Fruit fly (Drosophila melanogaster) whole organism, embryonic: ENCODE data around the gene TwdlQ.

Experiments used
- Atf3 ChIP-seq: fragments of 200-800 bp; sonication (Bioruptor generic); optimal IDR thresholded peaks from 3 replicates; lab custom pipeline; 2016; ENCODE audit warnings: missing biosample characterization, missing genetic modification characterization
- CG10431 ChIP-seq: fragments of 200-800 bp; sonication (Bioruptor generic); optimal IDR thresholded peaks from 3 replicates; lab custom pipeline; 2018; ENCODE audit warnings: missing biosample characterization, mild to moderate bottlenecking, missing genetic modification characterization
- CG10959 ChIP-seq: fragments of 200-800 bp; sonication (Bioruptor generic); IDR thresholded peaks from 2 replicates; pipeline ENCODE4 v1.3.6; 2022; ENCODE audit warnings: missing biosample characterization, missing genetic modification characterization
- CG12104 ChIP-seq: fragments of 200-800 bp; sonication (Bioruptor generic); optimal IDR thresholded peaks from 3 replicates; lab custom pipeline; 2016; ENCODE audit warnings: missing biosample characterization, missing genetic modification characterization
- CG31224 ChIP-seq: fragments of 200-800 bp; sonication (Bioruptor generic); IDR thresholded peaks from 2 replicates; pipeline ENCODE4 v1.3.6; 2022; ENCODE audit warnings: missing biosample characterization, missing genetic modification characterization
- CG31365 ChIP-seq: fragments of 200-800 bp; sonication (Bioruptor generic); optimal IDR thresholded peaks from 2 replicates; lab custom pipeline; 2018; ENCODE audit warnings: missing biosample characterization, mild to moderate bottlenecking, missing genetic modification characterization
- CG3281 ChIP-seq: fragments of 200-800 bp; sonication (Bioruptor generic); optimal IDR thresholded peaks from 3 replicates; lab custom pipeline; 2017; ENCODE audit warnings: missing biosample characterization, mild to moderate bottlenecking, missing genetic modification characterization
- CG34224 ChIP-seq: fragments of 200-800 bp; sonication (Bioruptor generic); IDR thresholded peaks from 3 replicates; pipeline ENCODE4 v1.3.6; 2022; ENCODE audit warnings: missing biosample characterization, missing genetic modification characterization; ENCODE audit not compliant: partially characterized antibody
- CG3847 ChIP-seq: fragments of 200-800 bp; sonication (Bioruptor generic); IDR thresholded peaks from 2 replicates; pipeline ENCODE4 v1.3.6; 2022; ENCODE audit warnings: missing biosample characterization, missing genetic modification characterization
- CG3995 ChIP-seq: fragments of 200-800 bp; sonication (Bioruptor generic); optimal IDR thresholded peaks from 3 replicates; lab custom pipeline; 2016; ENCODE audit warnings: missing biosample characterization, missing genetic modification characterization
- CG4282 ChIP-seq: fragments of 200-800 bp; sonication (Bioruptor generic); optimal IDR thresholded peaks from 2 replicates; lab custom pipeline; 2016; ENCODE audit warnings: missing biosample characterization, missing genetic modification characterization
- CG4707 ChIP-seq: fragments of 200-800 bp; sonication (Bioruptor generic); optimal IDR thresholded peaks from 2 replicates; lab custom pipeline; 2018; ENCODE audit warnings: missing biosample characterization, mild to moderate bottlenecking, missing genetic modification characterization, moderate library complexity
- CG4820 ChIP-seq: fragments of 200-800 bp; sonication (Bioruptor generic); optimal IDR thresholded peaks from 3 replicates; lab custom pipeline; 2016; ENCODE audit warnings: missing biosample characterization, missing genetic modification characterization
- CG6813 ChIP-seq: fragments of 200-800 bp; sonication (Bioruptor generic); optimal IDR thresholded peaks from 2 replicates; lab custom pipeline; 2017; ENCODE audit warnings: missing biosample characterization, missing genetic modification characterization, mild to moderate bottlenecking, moderate library complexity, missing genetic modification reagents
- CG6854 ChIP-seq: fragments of 200-800 bp; sonication (Bioruptor generic); optimal IDR thresholded peaks from 3 replicates; lab custom pipeline; 2017; ENCODE audit warnings: missing biosample characterization, mild to moderate bottlenecking, missing genetic modification characterization
- CG7271 ChIP-seq: fragments of 200-800 bp; sonication (Bioruptor generic); optimal IDR thresholded peaks from 2 replicates; lab custom pipeline; 2018; ENCODE audit warnings: missing biosample characterization, mild to moderate bottlenecking, missing genetic modification characterization, moderate library complexity
- CG7839 ChIP-seq: fragments of 200-800 bp; sonication (Bioruptor generic); optimal IDR thresholded peaks from 3 replicates; lab custom pipeline; 2018; ENCODE audit warnings: missing biosample characterization, mild to moderate bottlenecking, missing genetic modification characterization, moderate library complexity
- CG7987 ChIP-seq: fragments of 200-800 bp; sonication (Bioruptor generic); optimal IDR thresholded peaks from 2 replicates; lab custom pipeline; 2018; ENCODE audit warnings: missing biosample characterization, mild to moderate bottlenecking, missing genetic modification characterization, moderate library complexity
- CG8290 ChIP-seq, 3 experiments: fragments of 200-800 bp; sonication (Bioruptor generic); optimal IDR thresholded peaks; 2 replicates each; lab custom pipeline; 2016 to 2019; ENCODE audit warnings: missing biosample characterization in 3 of 3, missing genetic modification characterization in 3 of 3, mild to moderate bottlenecking in 2 of 3, moderate library complexity in 1 of 3
- CrebB ChIP-seq: fragments of 200-800 bp; sonication (Bioruptor generic); optimal IDR thresholded peaks from 3 replicates; lab custom pipeline; 2018; ENCODE audit warnings: missing biosample characterization, mild to moderate bottlenecking, missing genetic modification characterization
- Dek ChIP-seq: fragments of 200-800 bp; sonication (Bioruptor generic); optimal IDR thresholded peaks from 3 replicates; lab custom pipeline; 2019; ENCODE audit warnings: missing biosample characterization, mild to moderate bottlenecking, missing genetic modification characterization, moderate library complexity
- E2f1 ChIP-seq: fragments of 200-800 bp; sonication (Bioruptor generic); IDR thresholded peaks from 2 replicates; pipeline ENCODE4 v1.3.6; 2022; ENCODE audit warnings: missing biosample characterization, missing genetic modification characterization
- ERR ChIP-seq: fragments of 200-800 bp; sonication (Bioruptor generic); optimal IDR thresholded peaks from 2 replicates; lab custom pipeline; 2016; ENCODE audit warnings: missing biosample characterization, missing genetic modification characterization
- Fer2 ChIP-seq: fragments of 200-800 bp; sonication (Bioruptor generic); optimal IDR thresholded peaks from 2 replicates; lab custom pipeline; 2018; ENCODE audit warnings: missing biosample characterization, mild to moderate bottlenecking, missing genetic modification characterization, moderate library complexity
- HLH4C ChIP-seq: fragments of 200-800 bp; sonication (Bioruptor generic); IDR thresholded peaks from 3 replicates; pipeline ENCODE4 v1.3.6; 2022; ENCODE audit warnings: missing biosample characterization, missing genetic modification characterization; ENCODE audit not compliant: partially characterized antibody
- Hr51 ChIP-seq, 2 experiments: fragments of 200-800 bp; sonication (Bioruptor generic); optimal IDR thresholded peaks; 2 replicates in 1 of 2; 3 replicates in 1 of 2; lab custom pipeline; 2016 to 2018; ENCODE audit warnings: missing biosample characterization in 2 of 2, missing genetic modification characterization in 2 of 2, mild to moderate bottlenecking in 1 of 2, moderate library complexity in 1 of 2
- Med ChIP-seq: fragments of 200-800 bp; sonication (Bioruptor generic); peaks from one replicate; lab custom pipeline; 2016; ENCODE audit warnings: missing biosample characterization, missing genetic modification characterization, mild to moderate bottlenecking, inconsistent platforms, moderate library complexity
- NfI ChIP-seq: fragments of 200-800 bp; sonication (Bioruptor generic); optimal IDR thresholded peaks from 3 replicates; lab custom pipeline; 2018; ENCODE audit warnings: missing biosample characterization, mild to moderate bottlenecking, missing genetic modification characterization, moderate library complexity
- Rfx ChIP-seq: fragments of 200-800 bp; sonication (Bioruptor generic); IDR thresholded peaks from 2 replicates; pipeline ENCODE4 v1.3.6; 2022; ENCODE audit warnings: missing biosample characterization, missing genetic modification characterization
- chinmo ChIP-seq: fragments of 200-800 bp; sonication (Bioruptor generic); IDR thresholded peaks from 4 replicates; pipeline ENCODE4 v1.3.6; 2022; ENCODE audit warnings: missing biosample characterization, missing genetic modification characterization; ENCODE audit not compliant: partially characterized antibody
- crol ChIP-seq: fragments of 200-800 bp; sonication (Bioruptor generic); IDR thresholded peaks from 2 replicates; pipeline ENCODE4 v1.3.6; 2022; ENCODE audit warnings: missing biosample characterization, missing genetic modification characterization
- dati ChIP-seq: fragments of 200-800 bp; sonication (Bioruptor generic); IDR thresholded peaks from 2 replicates; pipeline ENCODE4 v1.3.6; 2022; ENCODE audit warnings: missing biosample characterization, missing genetic modification characterization
- dmrt11E ChIP-seq: fragments of 200-800 bp; sonication (Bioruptor generic); optimal IDR thresholded peaks from 3 replicates; lab custom pipeline; 2018; ENCODE audit warnings: missing biosample characterization, mild to moderate bottlenecking, missing genetic modification characterization, moderate library complexity
- ems ChIP-seq: fragments of 200-800 bp; sonication (Bioruptor generic); optimal IDR thresholded peaks from 3 replicates; lab custom pipeline; 2016; ENCODE audit warnings: missing biosample characterization, missing genetic modification characterization
- fd102C ChIP-seq: fragments of 200-800 bp; sonication (Bioruptor generic); optimal IDR thresholded peaks from 2 replicates; lab custom pipeline; 2018; ENCODE audit warnings: missing biosample characterization, mild to moderate bottlenecking, missing genetic modification characterization, moderate library complexity
- fd64A ChIP-seq: fragments of 200-800 bp; sonication (Bioruptor generic); optimal IDR thresholded peaks from 3 replicates; lab custom pipeline; 2018; ENCODE audit warnings: missing biosample characterization, mild to moderate bottlenecking, missing genetic modification characterization
- gt ChIP-seq: fragments of 200-800 bp; sonication (Bioruptor generic); IDR thresholded peaks from 2 replicates; pipeline ENCODE4 v1.3.6; 2022; ENCODE audit warnings: missing biosample characterization, missing genetic modification characterization
- jumu ChIP-seq: fragments of 200-800 bp; sonication (Bioruptor generic); optimal IDR thresholded peaks from 3 replicates; lab custom pipeline; 2016; ENCODE audit warnings: missing biosample characterization, missing genetic modification characterization
- ken ChIP-seq: fragments of 200-800 bp; sonication (Bioruptor generic); IDR thresholded peaks from 3 replicates; pipeline ENCODE4 v1.3.6; 2022; ENCODE audit warnings: missing biosample characterization, missing genetic modification characterization
- lilli ChIP-seq: fragments of 200-800 bp; sonication (Bioruptor generic); optimal IDR thresholded peaks from 3 replicates; lab custom pipeline; 2016; ENCODE audit warnings: missing biosample characterization, missing genetic modification characterization
- mld ChIP-seq: fragments of 200-800 bp; sonication (Bioruptor generic); IDR thresholded peaks from 3 replicates; pipeline ENCODE4 v1.3.6; 2022; ENCODE audit warnings: missing biosample characterization, missing genetic modification characterization; ENCODE audit not compliant: partially characterized antibody
- pfk ChIP-seq: fragments of 200-800 bp; sonication (Bioruptor generic); optimal IDR thresholded peaks from 2 replicates; lab custom pipeline; 2018; ENCODE audit warnings: missing biosample characterization, mild to moderate bottlenecking, missing genetic modification characterization, moderate library complexity
- row ChIP-seq: fragments of 200-800 bp; sonication (Bioruptor generic); IDR thresholded peaks from 3 replicates; pipeline ENCODE4 v1.3.6; 2022; ENCODE audit warnings: missing biosample characterization, missing genetic modification characterization
- run ChIP-seq: fragments of 200-800 bp; sonication (Bioruptor generic); optimal IDR thresholded peaks from 3 replicates; lab custom pipeline; 2018; ENCODE audit warnings: missing biosample characterization, mild to moderate bottlenecking, missing genetic modification characterization
- so ChIP-seq: fragments of 200-800 bp; sonication (Bioruptor generic); IDR thresholded peaks from 3 replicates; pipeline ENCODE4 v1.3.6; 2022; ENCODE audit warnings: missing biosample characterization, missing genetic modification characterization
- sob ChIP-seq: fragments of 200-800 bp; sonication (Bioruptor generic); IDR thresholded peaks from 2 replicates; pipeline ENCODE4 v1.3.6; 2022; ENCODE audit warnings: missing biosample characterization, missing genetic modification characterization
- tgo ChIP-seq: fragments of 200-800 bp; sonication (Bioruptor generic); IDR thresholded peaks from 3 replicates; pipeline ENCODE4 v1.3.6; 2022; ENCODE audit warnings: missing biosample characterization, missing genetic modification characterization
- tll ChIP-seq, 2 experiments: fragments of 200-800 bp in 1 of 2; fragments of >200 bp in 1 of 2; sonication (Bioruptor generic) in 1 of 2; optimal IDR thresholded peaks; 2 replicates each; lab custom pipeline; 2017 to 2019; ENCODE audit warnings: missing biosample characterization in 2 of 2, missing genetic modification characterization in 2 of 2, mild to moderate bottlenecking in 1 of 2, moderate library complexity in 1 of 2
- zen ChIP-seq: fragments of 200-800 bp; sonication (Bioruptor generic); optimal IDR thresholded peaks from 3 replicates; lab custom pipeline; 2018; ENCODE audit warnings: missing biosample characterization, mild to moderate bottlenecking, missing genetic modification characterization, moderate library complexity

TwdlQ gene

dm6 chr3R:26714109-26714576 lies 20.8 kb upstream of the TwdlQ start, which contains the start of gene amon (continued):
- peak; percentile 97 for TF ChIP-seq CG31224 (GFP tag; lab: Robert Waterston, UW)
- peak; percentile 96 for TF ChIP-seq Atf3 (GFP tag; lab: Kevin White, UChicago)
- TF ChIP-seq row = peak; percentile 99
- TF ChIP-seq CG10959 (GFP tag; lab: Robert Waterston, UW) = peak; percentile 81
- peak; percentile 99 for TF ChIP-seq CG3281
- TF ChIP-seq CG7271 (tag; lab: Kevin White, UChicago) = peak; percentile 63
- TF ChIP-seq CG34224 = no peak
- TF ChIP-seq CG4282 (GFP tag; lab: Kevin White, UChicago) = peak; percentile 95
- TF ChIP-seq fd64A (GFP tag; lab: Kevin White, UChicago) = peak; percentile 88
- TF ChIP-seq pfk = peak; percentile 68
- peak; percentile 99 for TF ChIP-seq CG7839 (tag; lab: Kevin White, UChicago)
- peak; percentile 100 for TF ChIP-seq Rfx (GFP tag; lab: Robert Waterston, UW)
- TF ChIP-seq zen = peak; percentile 87
- TF ChIP-seq crol (GFP tag; lab: Robert Waterston, UW) = peak; percentile 80
- no peak for TF ChIP-seq mld (GFP tag; lab: Robert Waterston, UW)
- peak; percentile 98 for TF ChIP-seq E2f1 (GFP tag; lab: Robert Waterston, UW)
- peak; percentile 98 for TF ChIP-seq tgo
- peak; percentile 83 for TF ChIP-seq CG4707 (GFP tag; lab: Kevin White, UChicago)
- peak; percentile 95 for TF ChIP-seq CG7987 (GFP tag; lab: Kevin White, UChicago)
- peak; percentile 99 for TF ChIP-seq CG6813 (GFP tag; lab: Kevin White, UChicago)
- TF ChIP-seq CG8290 (GFP tag; optimal IDR thresholded peaks at IDR 0.05; lab: Kevin White, UChicago) = no peak
- TF ChIP-seq CG8290 (tag; optimal IDR thresholded peaks at IDR 0.05; lab: Kevin White, UChicago) = peak in 1 of 2 experiments; percentile 100
- TF ChIP-seq NfI (GFP tag; lab: Kevin White, UChicago) = peak; percentile 99
- peak; percentile 95 for TF ChIP-seq dati
- peak; percentile 99 for TF ChIP-seq ken (GFP tag; lab: Robert Waterston, UW)
- peak; percentile 94 for TF ChIP-seq CG31365 (tag; lab: Kevin White, UChicago)
- TF ChIP-seq ERR (GFP tag; lab: Kevin White, UChicago) = peak; percentile 98
- peak; percentile 99 for TF ChIP-seq lilli
- no peak for TF ChIP-seq dmrt11E (tag; lab: Kevin White, UChicago)
- TF ChIP-seq tll (GFP tag; optimal IDR thresholded peaks at IDR 0.05; lab: Kevin White, UChicago) = no peak
- peak; percentile 99 for TF ChIP-seq jumu (GFP tag; lab: Kevin White, UChicago)
- peak; percentile 16 for TF ChIP-seq fd102C (GFP tag; lab: Kevin White, UChicago)
- TF ChIP-seq Hr51 (GFP tag; optimal IDR thresholded peaks at IDR 0.05; lab: Kevin White, UChicago) = peak; percentile 98
- TF ChIP-seq gt = peak; percentile 94
- TF ChIP-seq CG3995 (GFP tag; lab: Kevin White, UChicago) = peak; percentile 79
- TF ChIP-seq CG6854 (GFP tag; lab: Kevin White, UChicago) = peak; percentile 99
- peak; percentile 99 for TF ChIP-seq Dek
- TF ChIP-seq CrebB (tag; lab: Kevin White, UChicago) = peak; percentile 99
- TF ChIP-seq ems (GFP tag; lab: Kevin White, UChicago) = peak; percentile 99
- TF ChIP-seq Med (GFP tag; lab: Kevin White, UChicago) = peak; percentile 100
- no peak for TF ChIP-seq HLH4C (GFP tag; lab: Robert Waterston, UW)
- peak; percentile 94 for TF ChIP-seq CG12104 (GFP tag; lab: Kevin White, UChicago)
- TF ChIP-seq run (tag; lab: Kevin White, UChicago) = peak; percentile 93
- TF ChIP-seq CG4820 (GFP tag; lab: Kevin White, UChicago) = peak; percentile 96
- TF ChIP-seq chinmo (GFP tag; lab: Robert Waterston, UW) = 0 out of 4 replicates have a peak, but pooled peaks have one; percentile 29
- TF ChIP-seq Fer2 (tag; lab: Kevin White, UChicago) = peak; percentile 98
- peak; percentile 99 for TF ChIP-seq sob
- peak; percentile 99 for TF ChIP-seq CG3847 (GFP tag; lab: Robert Waterston, UW)
- peak; percentile 98 for TF ChIP-seq so (GFP tag; lab: Robert Waterston, UW)
- TF ChIP-seq CG10431 (GFP tag; lab: Kevin White, UChicago) = peak; percentile 76
